Worm (Caenorhabditis elegans): ENCODE results near the gene srz-99.

The srz-99 gene

ce11 chrV:16746231-16746990 lies 16.4 kb downstream of the srz-99 start, which contains the start of gene gyg-2:
gyg-2 (minus strand) TSS chrV:16746258.
- TF ChIP-seq aha-1 (tag): peak; percentile 9
- TF ChIP-seq dmd-8 (GFP tag; IDR thresholded peaks at IDR 0.05): no peak
- TF ChIP-seq lin-38 (GFP tag; IDR thresholded peaks at IDR 0.05): peak; percentile 84

ce11 chrV:16747031-16747672 lies 17.1 kb downstream of the srz-99 start, which contains the start of gene dkf-2:
dkf-2 (plus strand) TSS chrV:16747622.
- TF ChIP-seq arid-1 (GFP tag; conservative IDR thresholded peaks at IDR 0.05) (no peak), duxl-1 (tag; optimal IDR thresholded peaks at IDR 0.05; ENCODE audit: poor library complexity) (no peak), gei-8 (GFP tag; optimal IDR thresholded peaks at IDR 0.05) (no peak), unc-130 (GFP tag; optimal IDR thresholded peaks at IDR 0.05) (no peak), lim-7 (GFP tag; IDR thresholded peaks at IDR 0.05) (no peak), rbr-2 (tag; optimal IDR thresholded peaks at IDR 0.05) (no peak), spr-3 (GFP tag; optimal IDR thresholded peaks at IDR 0.05) (no peak), F49E8.2 (tag; optimal IDR thresholded peaks at IDR 0.05; ENCODE audit: borderline replicate concordance) (peak; percentile 46), nhr-42 (GFP tag; IDR thresholded peaks at IDR 0.05) (no peak), F26F4.8 (GFP tag; conservative IDR thresholded peaks at IDR 0.05) (no peak), unc-62 (GFP tag; optimal IDR thresholded peaks at IDR 0.05 in 1 of 2) (peak in 1 of 2 experiments; percentile 64), unc-62 (tag; optimal IDR thresholded peaks at IDR 0.05) (no peak), jun-1 (tag; optimal IDR thresholded peaks at IDR 0.05) (no peak), pqm-1 (tag; optimal IDR thresholded peaks at IDR 0.05) (no peak), nhr-48 (tag; optimal IDR thresholded peaks at IDR 0.05) (no peak), F37D6.2 (tag; optimal IDR thresholded peaks at IDR 0.05) (no peak), nhr-102 (tag; optimal IDR thresholded peaks at IDR 0.05) (no peak), ceh-32 (tag; optimal IDR thresholded peaks at IDR 0.05; ENCODE audit: poor library complexity) (no peak), ztf-7 (tag; optimal IDR thresholded peaks at IDR 0.05) (no peak), saeg-2 (GFP tag; IDR thresholded peaks at IDR 0.05) (no peak), madf-9 (GFP tag; conservative IDR thresholded peaks at IDR 0.05) (no peak), aha-1 (tag) (peak; percentile 20)

DNA sequence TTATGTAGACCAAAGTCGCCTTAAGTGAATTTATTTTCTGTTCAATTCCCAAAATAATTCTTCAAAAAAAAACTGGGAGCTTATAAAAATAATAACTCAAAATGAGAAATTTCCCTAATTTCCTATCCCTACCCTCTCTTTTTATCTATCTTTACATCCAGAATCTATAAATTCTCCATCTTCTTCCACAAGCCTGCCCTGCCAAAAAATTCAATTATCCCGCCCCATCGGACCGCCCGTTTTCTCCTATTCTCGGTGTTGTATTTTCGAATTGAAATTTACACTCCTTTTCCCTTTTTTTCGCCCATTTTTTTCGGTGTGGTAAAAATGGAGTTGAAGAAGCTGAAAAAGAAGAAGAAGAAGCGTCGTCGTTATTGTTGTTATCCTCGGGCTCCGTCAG lies 19.4 kb downstream of the srz-99 start:
- no peak for TF ChIP-seq F37D6.2 (tag; optimal IDR thresholded peaks at IDR 0.05)
- TF ChIP-seq ceh-28 (tag; optimal IDR thresholded peaks at IDR 0.05): no peak
- peak; percentile 9 for TF ChIP-seq ces-1 (GFP tag; optimal IDR thresholded peaks at IDR 0.05)
- no peak for TF ChIP-seq tra-1 (GFP tag; IDR thresholded peaks at IDR 0.05)
- TF ChIP-seq hlh-30 (tag; optimal IDR thresholded peaks at IDR 0.05; ENCODE audit: insufficient read depth): no peak
- no peak for TF ChIP-seq daf-8 (GFP tag; IDR thresholded peaks at IDR 0.05)

DNA sequence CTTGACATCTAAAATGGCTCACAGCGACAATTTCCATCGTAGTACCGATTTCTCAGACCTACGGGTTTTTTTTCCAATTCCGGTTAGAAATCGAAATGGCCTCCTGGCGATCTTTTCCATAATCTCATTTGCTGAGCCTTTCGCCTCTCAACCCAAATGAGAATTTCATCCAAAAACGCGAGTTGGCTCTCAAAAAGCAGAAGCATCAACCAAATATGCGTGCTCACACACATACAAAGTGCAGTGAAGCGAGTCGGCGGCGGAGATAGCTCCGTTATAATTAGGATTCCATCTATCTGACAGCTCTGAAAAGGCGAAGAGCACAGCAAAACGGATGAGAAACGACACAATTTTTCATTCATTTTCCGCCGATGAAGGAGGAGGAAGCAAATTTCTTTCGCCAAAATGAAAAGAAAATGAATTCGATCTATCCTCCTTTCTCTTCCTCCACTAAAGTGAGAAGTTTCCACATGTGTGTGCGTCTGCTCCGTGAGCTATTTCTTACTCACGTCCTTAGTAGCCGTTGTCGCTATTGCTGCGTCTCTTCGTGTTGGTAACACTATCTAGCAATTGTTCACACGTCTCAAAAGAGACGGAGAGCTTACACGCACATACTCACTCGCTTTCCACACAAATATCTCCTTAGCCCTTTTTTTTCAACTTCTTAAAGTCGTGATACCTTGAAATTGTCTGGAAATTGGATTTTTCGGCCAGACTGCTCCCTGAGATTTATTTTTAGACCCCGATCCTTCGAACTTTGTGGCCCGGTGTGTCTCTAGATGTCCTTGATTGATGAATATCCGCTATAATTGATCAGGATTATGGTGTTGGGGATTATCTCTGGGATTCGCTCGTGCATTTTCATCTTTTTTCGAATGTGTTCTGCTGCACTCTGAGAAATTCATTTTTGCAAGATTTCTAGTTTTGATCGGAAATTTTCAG lies 22.3 kb downstream of the srz-99 start:
- TF ChIP-seq aha-1 (tag) (peak; percentile 52), spr-3 (GFP tag; optimal IDR thresholded peaks at IDR 0.05) (no peak), unc-62 (GFP tag; optimal IDR thresholded peaks at IDR 0.05 in 1 of 2) (peak in 1 of 2 experiments; percentile 97), unc-62 (tag; optimal IDR thresholded peaks at IDR 0.05) (no peak), daf-12 (tag; optimal IDR thresholded peaks at IDR 0.05) (no peak), nhr-28 (tag; optimal IDR thresholded peaks at IDR 0.05) (no peak), fkh-10 (GFP tag; optimal IDR thresholded peaks at IDR 0.05) (peak; percentile 41)

Measured in whole organism, L4 larva.